Fruit fly (Drosophila melanogaster): ENCODE results near the gene CG3568.

Gene CG3568

dm6 chrX:4564962-4565361, 22.5 kb downstream of the CG3568 start (continued):
- TF ChIP-seq amos (GFP tag; IDR thresholded peaks at IDR 0.05; ENCODE audit: partially characterized antibody) = no peak
- peak; percentile 33 for TF ChIP-seq CG18262 (tag; optimal IDR thresholded peaks at IDR 0.05)
- peak; percentile 3 for TF ChIP-seq phol (tag; optimal IDR thresholded peaks at IDR 0.05)
- peak; percentile 49; the same call in 1 of the 2 replicates for TF ChIP-seq Xrp1 (GFP tag; IDR thresholded peaks at IDR 0.05)
- TF ChIP-seq zf30C (GFP tag; optimal IDR thresholded peaks at IDR 0.05) = peak; percentile 40
- peak; percentile 51 for TF ChIP-seq CG4404 (GFP tag; IDR thresholded peaks at IDR 0.05)
- no peak for TF ChIP-seq pan (optimal IDR thresholded peaks at IDR 0.05)
- no peak for TF ChIP-seq pan (GFP tag; optimal IDR thresholded peaks at IDR 0.05 in 1 of 2, IDR thresholded peaks at IDR 0.05 in 1 of 2)
- peak; percentile 49 for TF ChIP-seq CG9727 (GFP tag; optimal IDR thresholded peaks at IDR 0.05)
- TF ChIP-seq Opbp (GFP tag; IDR thresholded peaks at IDR 0.05; ENCODE audit: partially characterized antibody) = no peak
- TF ChIP-seq grau (tag; optimal IDR thresholded peaks at IDR 0.05) = no peak

DNA sequence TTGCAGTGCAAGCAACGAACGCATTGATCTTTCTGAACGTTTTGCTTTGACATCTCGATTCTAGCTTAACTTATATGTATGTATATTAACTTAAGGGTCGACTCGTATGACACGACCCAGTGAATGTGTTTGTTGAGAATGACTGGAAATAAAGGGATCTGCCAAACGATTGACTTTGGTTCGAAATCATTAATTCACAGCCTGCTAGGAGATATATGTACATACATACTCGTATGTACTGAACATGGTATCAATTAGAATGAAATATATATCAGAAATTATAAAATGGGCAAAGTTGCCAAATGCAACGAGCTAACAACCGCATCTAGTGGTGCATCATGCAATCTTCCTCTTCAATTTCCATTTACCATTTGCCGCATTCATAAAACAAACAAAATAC, 29.4 kb downstream of the CG3568 start, which contains the start of gene CG12684:
TSS of gene CG12684 (minus strand) at position 101 of the 400 bp plus-strand sequence.
- TF ChIP-seq CG31365 (tag; optimal IDR thresholded peaks at IDR 0.05) (no peak), CG10959 (GFP tag; IDR thresholded peaks at IDR 0.05) (no peak), dpn (GFP tag; optimal IDR thresholded peaks at IDR 0.05) (no peak), Hmr (GFP tag; optimal IDR thresholded peaks at IDR 0.05) (no peak), CG4820 (GFP tag; optimal IDR thresholded peaks at IDR 0.05) (no peak), CG6654 (GFP tag; optimal IDR thresholded peaks at IDR 0.05) (no peak), CG12391 (tag; optimal IDR thresholded peaks at IDR 0.05) (no peak), Aef1 (GFP tag; IDR thresholded peaks at IDR 0.05) (no peak), exex (tag; optimal IDR thresholded peaks at IDR 0.05) (no peak), toy (GFP tag; IDR thresholded peaks at IDR 0.05) (no peak), hbn (GFP tag; IDR thresholded peaks at IDR 0.05; ENCODE audit: partially characterized antibody) (no peak), zfh2 (GFP tag; optimal IDR thresholded peaks at IDR 0.05) (no peak), CG6272 (GFP tag; IDR thresholded peaks at IDR 0.05) (no peak), B-H1 (GFP tag; IDR thresholded peaks at IDR 0.05) (no peak), ftz-f1 (GFP tag; optimal IDR thresholded peaks at IDR 0.05) (no peak), ham (GFP tag; IDR thresholded peaks at IDR 0.05) (no peak), CG15696 (tag; optimal IDR thresholded peaks at IDR 0.05) (no peak), ems (GFP tag; optimal IDR thresholded peaks at IDR 0.05) (no peak)

dm6 chrX:4573971-4574370, 31.5 kb downstream of the CG3568 start:
- no peak for TF ChIP-seq amos (GFP tag; IDR thresholded peaks at IDR 0.05; ENCODE audit: partially characterized antibody)
- peak; percentile 3 for TF ChIP-seq CG17385 (GFP tag; optimal IDR thresholded peaks at IDR 0.05)
- no peak for TF ChIP-seq CG34376 (GFP tag; optimal IDR thresholded peaks at IDR 0.05)
- no peak for TF ChIP-seq slp2 (GFP tag; optimal IDR thresholded peaks at IDR 0.05)
- no peak for TF ChIP-seq CG2116 (GFP tag; optimal IDR thresholded peaks at IDR 0.05)
- peak; percentile 44 for TF ChIP-seq CG7839 (tag; optimal IDR thresholded peaks at IDR 0.05)
- 0 out of 2 replicates have a peak, but pooled peaks have one; percentile 23 for TF ChIP-seq CG32772 (GFP tag; IDR thresholded peaks at IDR 0.05)
- TF ChIP-seq CG17328 (GFP tag; IDR thresholded peaks at IDR 0.05) = peak; percentile 42; the same call in 1 of the 2 replicates
- TF ChIP-seq sc (optimal IDR thresholded peaks at IDR 0.05) = no peak
- peak; percentile 17 for TF ChIP-seq sc (GFP tag; optimal IDR thresholded peaks at IDR 0.05)
- TF ChIP-seq Asciz (GFP tag; optimal IDR thresholded peaks at IDR 0.05) = peak; percentile 10
- no peak for TF ChIP-seq tap (tag; optimal IDR thresholded peaks at IDR 0.05)
- TF ChIP-seq CG13123 (GFP tag; optimal IDR thresholded peaks at IDR 0.05) = no peak
- peak; percentile 57 for TF ChIP-seq CG15696 (tag; optimal IDR thresholded peaks at IDR 0.05)
- TF ChIP-seq sqz (GFP tag; optimal IDR thresholded peaks at IDR 0.05) = no peak
- peak in 1 of 3 experiments; percentile 47 for TF ChIP-seq lola (GFP tag; optimal IDR thresholded peaks at IDR 0.05)
- TF ChIP-seq Hr51 (GFP tag; optimal IDR thresholded peaks at IDR 0.05) = peak in 1 of 2 experiments; percentile 22
- peak; percentile 58; the same call in 1 of the 2 replicates for TF ChIP-seq vvl (GFP tag; IDR thresholded peaks at IDR 0.05)
- TF ChIP-seq hkb (optimal IDR thresholded peaks at IDR 0.05) = no peak
- TF ChIP-seq hkb (GFP tag; IDR thresholded peaks at IDR 0.05) = 0 out of 2 replicates have a peak, but pooled peaks have one; percentile 37
- 0 out of 2 replicates have a peak, but pooled peaks have one; percentile 13 for TF ChIP-seq ssp (GFP tag; IDR thresholded peaks at IDR 0.05)
- TF ChIP-seq CG18262 (tag; optimal IDR thresholded peaks at IDR 0.05) = peak; percentile 55
- TF ChIP-seq wek (GFP tag; optimal IDR thresholded peaks at IDR 0.05) = no peak
- TF ChIP-seq Sin3A (optimal IDR thresholded peaks at IDR 0.05) = no peak
